Fruit fly (Drosophila melanogaster) whole organism: ENCODE data around the gene pygo.

Experiments
- CG8478 ChIP-seq: fragments of >200 bp; optimal IDR thresholded peaks from 2 replicates; lab custom pipeline; 2018; ENCODE audit warnings: inconsistent platforms
- Dll ChIP-seq: fragments of >200 bp; optimal IDR thresholded peaks from 2 replicates; lab custom pipeline; 2017
- pan ChIP-seq: fragments of >200 bp; optimal IDR thresholded peaks from 2 replicates; lab custom pipeline; 2017
- psq ChIP-seq: fragments of >200 bp; optimal IDR thresholded peaks from 2 replicates; lab custom pipeline; 2017
- usp ChIP-seq: fragments of >200 bp; optimal IDR thresholded peaks from 2 replicates; lab custom pipeline; 2017; ENCODE audit warnings: missing biosample characterization, missing genetic modification characterization, mixed read lengths

dm6 chr3R:31608030-31608429 is 27.5 kb upstream of the pygo start:
- TF ChIP-seq pan, result no peak
- no peak for TF ChIP-seq CG8478 (lab: Kevin White, UChicago)
- TF ChIP-seq Dll (lab: Kevin White, UChicago), result no peak
- no peak for TF ChIP-seq usp (GFP tag; lab: Kevin White, UChicago)
- no peak for TF ChIP-seq psq
